Worm (Caenorhabditis elegans): ENCODE results near the gene T14F9.2.

The T14F9.2 gene

ce11 chrX:2276000-2276399, 41.9 kb downstream of the T14F9.2 start:
- TF ChIP-seq gei-17 (GFP tag; optimal IDR thresholded peaks at IDR 0.05) (no peak), ztf-6 (GFP tag; IDR thresholded peaks at IDR 0.05) (no peak), K11D2.4 (GFP tag; IDR thresholded peaks at IDR 0.05) (no peak), lir-1 (GFP tag; conservative IDR thresholded peaks at IDR 0.05) (no peak), chd-7 (tag; optimal IDR thresholded peaks at IDR 0.05) (no peak), ccch-3 (GFP tag; optimal IDR thresholded peaks at IDR 0.05) (no peak), mcd-1 (GFP tag; IDR thresholded peaks at IDR 0.05) (no peak), F52B5.7 (tag; optimal IDR thresholded peaks at IDR 0.05) (no peak), sptf-2 (GFP tag; optimal IDR thresholded peaks at IDR 0.05) (no peak), ceh-58 (GFP tag; IDR thresholded peaks at IDR 0.05) (no peak), lin-54 (GFP tag; optimal IDR thresholded peaks at IDR 0.05) (no peak), aptf-2 (GFP tag; conservative IDR thresholded peaks at IDR 0.05) (no peak), B0261.1 (tag; optimal IDR thresholded peaks at IDR 0.05) (no peak)

All from whole organism, young adult.